Worm (Caenorhabditis elegans) whole organism, late embryonic: Measurements from ENCODE around the gene gpx-3.

ENCODE experiments used
- C38D4.7 ChIP-seq: fragments of 200-800 bp; sonication (Bioruptor generic); optimal IDR thresholded peaks from 2 replicates; lab custom pipeline; 2018; ENCODE audit warnings: mild to moderate bottlenecking, missing genetic modification characterization, moderate library complexity, missing compliant biosample characterization
- K09A11.1 ChIP-seq: sonication (generic microtip); optimal IDR thresholded peaks from 2 replicates; lab custom pipeline; 2017; ENCODE audit warnings: antibody characterized with exemption, mild to moderate bottlenecking, missing genetic modification characterization, missing compliant biosample characterization; ENCODE audit not compliant: insufficient read depth
- ceh-18 ChIP-seq: sonication (generic microtip); optimal IDR thresholded peaks from 2 replicates; lab custom pipeline; 2016; ENCODE audit warnings: missing genetic modification characterization, missing compliant biosample characterization
- ceh-2 ChIP-seq: sonication (generic microtip); optimal IDR thresholded peaks from 2 replicates; lab custom pipeline; 2016; ENCODE audit warnings: missing genotype, missing genetic modification characterization, missing compliant biosample characterization
- ceh-45 ChIP-seq: fragments of 200-800 bp; sonication (Bioruptor generic); IDR thresholded peaks from 2 replicates; pipeline ENCODE4 v1.3.6; 2022; ENCODE audit warnings: missing genetic modification reagents, missing genetic modification characterization, missing compliant biosample characterization
- hlh-15 ChIP-seq: sonication (generic microtip); optimal IDR thresholded peaks from 2 replicates; lab custom pipeline; 2016; ENCODE audit warnings: missing genetic modification characterization, missing compliant biosample characterization
- nhr-11 ChIP-seq: fragments of 150-350 bp; optimal IDR thresholded peaks from 2 replicates; lab custom pipeline; 2014; ENCODE audit warnings: missing biosample characterization, missing genetic modification characterization
- pag-3 ChIP-seq: sonication (generic microtip); optimal IDR thresholded peaks from 2 replicates; lab custom pipeline; 2016; ENCODE audit warnings: missing compliant biosample characterization, missing genetic modification characterization, borderline replicate concordance
- pha-2 ChIP-seq: sonication (generic microtip); optimal IDR thresholded peaks from 2 replicates; lab custom pipeline; 2017; ENCODE audit warnings: mild to moderate bottlenecking, missing genetic modification characterization, missing compliant biosample characterization
- tbx-2 ChIP-seq: sonication (generic microtip); optimal IDR thresholded peaks from 2 replicates; lab custom pipeline; 2016; ENCODE audit warnings: missing genetic modification characterization, missing compliant biosample characterization
- unc-3 ChIP-seq, 2 experiments: fragments of 200-800 bp in 1 of 2; sonication (Bioruptor generic) in 1 of 2; sonication (generic microtip) in 1 of 2; conservative IDR thresholded peaks in 1 of 2; optimal IDR thresholded peaks in 1 of 2; 2 replicates each; pipeline versions ENCODE4 v1.3.6 to Lab custom; 2016 to 2022; ENCODE audit warnings: missing compliant biosample characterization in 2 of 2, missing genetic modification characterization in 2 of 2, missing genetic modification reagents in 1 of 2
- unc-42 ChIP-seq: sonication (generic microtip); optimal IDR thresholded peaks from 2 replicates; lab custom pipeline; 2016; ENCODE audit warnings: missing genotype, missing genetic modification characterization, missing compliant biosample characterization
- unc-86 ChIP-seq: sonication (generic microtip); optimal IDR thresholded peaks from 2 replicates; lab custom pipeline; 2016; ENCODE audit warnings: missing genetic modification characterization, missing compliant biosample characterization
- zip-5 ChIP-seq: sonication (generic microtip); optimal IDR thresholded peaks from 2 replicates; lab custom pipeline; 2016; ENCODE audit warnings: missing genetic modification characterization, missing compliant biosample characterization

- TF ChIP-seq pag-3: no peak
- TF ChIP-seq K09A11.1 (tag; lab: Kevin White, UChicago): no peak
- no peak for TF ChIP-seq tbx-2 (tag; lab: Kevin White, UChicago)
- no peak for TF ChIP-seq ceh-18 (tag; lab: Kevin White, UChicago)
- TF ChIP-seq hlh-15 (tag; lab: Kevin White, UChicago): no peak
- no peak for TF ChIP-seq unc-42 (tag; lab: Kevin White, UChicago)
- no peak for TF ChIP-seq ceh-2
- no peak for TF ChIP-seq nhr-11 (tag; lab: Kevin White, UChicago)
- TF ChIP-seq zip-5 (tag; lab: Kevin White, UChicago): no peak
- TF ChIP-seq ceh-45: no peak
- TF ChIP-seq unc-3 (GFP tag; conservative IDR thresholded peaks at IDR 0.05; lab: Robert Waterston, UW): no peak
- TF ChIP-seq unc-3 (tag; optimal IDR thresholded peaks at IDR 0.05; lab: Kevin White, UChicago): no peak
- TF ChIP-seq C38D4.7: no peak
- no peak for TF ChIP-seq pha-2 (tag; lab: Kevin White, UChicago)
- no peak for TF ChIP-seq unc-86 (tag; lab: Kevin White, UChicago)
Observed at ce11 chrX:9560931-9561330, 26.8 kb upstream of the gpx-3 start.
